Worm (Caenorhabditis elegans): Measurements from ENCODE around the gene ubc-21.

- peak; percentile 42 for TF ChIP-seq nhr-25 (tag; optimal IDR thresholded peaks at IDR 0.05)
- TF ChIP-seq snpc-4 (tag; optimal IDR thresholded peaks at IDR 0.05), result no peak
- TF ChIP-seq egl-27 (tag; optimal IDR thresholded peaks at IDR 0.05), result no peak
- TF ChIP-seq sea-2 (GFP tag; optimal IDR thresholded peaks at IDR 0.05), result no peak
- no peak for TF ChIP-seq tbx-2 (tag; optimal IDR thresholded peaks at IDR 0.05)
- no peak for TF ChIP-seq skn-1 (tag; optimal IDR thresholded peaks at IDR 0.05)
- TF ChIP-seq nhr-11 (tag; optimal IDR thresholded peaks at IDR 0.05), result no peak
- no peak for TF ChIP-seq nhr-28 (tag; optimal IDR thresholded peaks at IDR 0.05)
Observed at ce11 chrX:8882162-8882561, 12.7 kb downstream of the ubc-21 start.
